Worm (Caenorhabditis elegans) whole organism, L2 larva: ENCODE measurements around the gene F59B8.1.

ENCODE experiments used
- ZK546.5 ChIP-seq: sonication (generic microtip); optimal IDR thresholded peaks from 2 replicates; lab custom pipeline; 2017; ENCODE audit warnings: missing biosample characterization, missing genetic modification characterization
- alr-1 ChIP-seq: fragments of 150-350 bp; optimal IDR thresholded peaks from 2 replicates; lab custom pipeline; 2014; ENCODE audit warnings: missing biosample characterization, missing genetic modification characterization
- ama-1 ChIP-seq: fragments of 150-350 bp; optimal IDR thresholded peaks from 2 replicates; lab custom pipeline; 2018; ENCODE audit warnings: inconsistent platforms
- dmd-4 ChIP-seq: sonication (generic microtip); optimal IDR thresholded peaks from 2 replicates; lab custom pipeline; 2017; ENCODE audit warnings: missing biosample characterization, missing genetic modification characterization
- egl-27 ChIP-seq: sonication (generic microtip); optimal IDR thresholded peaks from 3 replicates; lab custom pipeline; 2017; ENCODE audit warnings: missing biosample characterization, missing genetic modification reagents, missing genetic modification characterization
- elt-1 ChIP-seq: fragments of 150-350 bp; optimal IDR thresholded peaks from 2 replicates; lab custom pipeline; 2014; ENCODE audit warnings: missing biosample characterization, missing genetic modification characterization
- lsy-2 ChIP-seq, 2 experiments: fragments of 150-350 bp in 1 of 2; sonication (generic microtip) in 1 of 2; optimal IDR thresholded peaks; 2 replicates each; lab custom pipeline; 2014 to 2017; ENCODE audit warnings: missing biosample characterization in 2 of 2, missing genetic modification characterization in 2 of 2
- nhr-12 ChIP-seq: fragments of 150-350 bp; optimal IDR thresholded peaks from 2 replicates; lab custom pipeline; 2014; ENCODE audit warnings: missing biosample characterization, missing genetic modification characterization
- peb-1 ChIP-seq: fragments of 150-350 bp; optimal IDR thresholded peaks from 2 replicates; lab custom pipeline; 2014; ENCODE audit warnings: missing biosample characterization, missing genetic modification characterization
- skn-1 ChIP-seq: sonication (generic microtip); optimal IDR thresholded peaks from 2 replicates; lab custom pipeline; 2017; ENCODE audit warnings: missing biosample characterization, missing genetic modification characterization
- snpc-4 ChIP-seq: fragments of 150-350 bp; optimal IDR thresholded peaks from 2 replicates; lab custom pipeline; 2014; ENCODE audit warnings: missing biosample characterization, missing genetic modification characterization
- unc-62 ChIP-seq: fragments of 150-350 bp; optimal IDR thresholded peaks from 2 replicates; lab custom pipeline; 2014; ENCODE audit warnings: missing biosample characterization, missing genetic modification reagents, missing genetic modification characterization
- zag-1 ChIP-seq: fragments of 150-350 bp; optimal IDR thresholded peaks from 2 replicates; lab custom pipeline; 2014; ENCODE audit warnings: missing biosample characterization, missing genetic modification characterization
- ztf-4 ChIP-seq: fragments of 150-350 bp; optimal IDR thresholded peaks from 2 replicates; lab custom pipeline; 2014; ENCODE audit warnings: missing biosample characterization, missing genetic modification characterization

ce11 chrIV:9459224-9459781, 31.2 kb downstream of the F59B8.1 start, which contains the start of gene copb-2:
- TF ChIP-seq elt-1 (tag; lab: Kevin White, UChicago) (no peak), nhr-12 (no peak), ama-1 (lab: Kevin White, UChicago) (peak; percentile 12), ZK546.5 (tag; lab: Kevin White, UChicago) (no peak), skn-1 (no peak), lsy-2 (tag; optimal IDR thresholded peaks at IDR 0.05; lab: Kevin White, UChicago) (peak; percentile 17 to 84), zag-1 (tag; lab: Kevin White, UChicago) (no peak), unc-62 (no peak), dmd-4 (tag; lab: Kevin White, UChicago) (no peak), peb-1 (tag; lab: Kevin White, UChicago) (no peak), snpc-4 (tag; lab: Kevin White, UChicago) (peak; percentile 67), egl-27 (no peak), alr-1 (tag; lab: Kevin White, UChicago) (no peak), ztf-4 (no peak)
